Worm (Caenorhabditis elegans) whole organism, young adult: ENCODE results near the gene F37A4.6.
A peak's percentile ranks its signal among the peaks of the same experiment; 100 is the strongest.

Experiments used
- B0019.2 ChIP-seq: fragments of 200-800 bp; sonication (Bioruptor generic); conservative IDR thresholded peaks from 2 replicates; pipeline ENCODE4 v1.3.6; 2022; ENCODE audit warnings: missing genetic modification reagents, missing genetic modification characterization, missing compliant biosample characterization
- B0035.1 ChIP-seq: sonication (generic microtip); optimal IDR thresholded peaks from 2 replicates; lab custom pipeline; 2016; ENCODE audit warnings: missing genetic modification characterization, mild to moderate bottlenecking, missing compliant biosample characterization, missing genotype, missing genetic modification reagents
- B0261.1 ChIP-seq: sonication (generic microtip); optimal IDR thresholded peaks from 2 replicates; lab custom pipeline; 2016; ENCODE audit warnings: mild to moderate bottlenecking, missing genetic modification characterization, moderate library complexity, missing compliant biosample characterization
- C17E4.6 ChIP-seq: fragments of 200-800 bp; sonication (Bioruptor generic); IDR thresholded peaks from 2 replicates; pipeline ENCODE4 v1.3.6; 2022; ENCODE audit warnings: missing genetic modification reagents, missing genetic modification characterization, missing compliant biosample characterization
- D2030.7 ChIP-seq: fragments of 200-800 bp; sonication (Bioruptor generic); IDR thresholded peaks from 2 replicates; pipeline ENCODE4 v1.3.6; 2022; ENCODE audit warnings: missing genetic modification reagents, missing genetic modification characterization, missing compliant biosample characterization
- F22D6.2 ChIP-seq: sonication (generic microtip); optimal IDR thresholded peaks from 2 replicates; lab custom pipeline; 2016; ENCODE audit warnings: mild to moderate bottlenecking, missing genetic modification characterization, missing compliant biosample characterization
- F23B12.7 ChIP-seq: sonication (generic microtip); optimal IDR thresholded peaks from 2 replicates; lab custom pipeline; 2017; ENCODE audit warnings: missing genetic modification characterization, mild to moderate bottlenecking, missing compliant biosample characterization, antibody characterized with exemption, moderate library complexity; ENCODE audit not compliant: insufficient read depth
- F33H1.4 ChIP-seq: fragments of 200-800 bp; sonication (Bioruptor generic); IDR thresholded peaks from 2 replicates; pipeline ENCODE4 v1.3.6; 2022; ENCODE audit warnings: missing genetic modification reagents, missing genetic modification characterization, missing compliant biosample characterization
- F49E8.2 ChIP-seq: sonication (generic microtip); optimal IDR thresholded peaks from 3 replicates; lab custom pipeline; 2017; ENCODE audit warnings: missing genetic modification characterization, mild to moderate bottlenecking, missing compliant biosample characterization, antibody characterized with exemption, moderate library complexity; ENCODE audit not compliant: insufficient read depth
- Y67H2A.10 ChIP-seq: fragments of 200-800 bp; sonication (Bioruptor generic); conservative IDR thresholded peaks from 2 replicates; pipeline ENCODE4 v1.3.6; 2022; ENCODE audit warnings: missing genetic modification reagents, missing genetic modification characterization, missing compliant biosample characterization
- Y95B8A.8 ChIP-seq: fragments of 200-800 bp; sonication (Bioruptor generic); IDR thresholded peaks from 2 replicates; pipeline ENCODE4 v1.3.6; 2022; ENCODE audit warnings: missing genetic modification reagents, missing genetic modification characterization, missing compliant biosample characterization
- aptf-3 ChIP-seq: fragments of 200-800 bp; sonication (Bioruptor generic); IDR thresholded peaks from 2 replicates; pipeline ENCODE4 v1.3.6; 2022; ENCODE audit warnings: missing genetic modification characterization, missing compliant biosample characterization
- attf-3 ChIP-seq: fragments of 200-800 bp; sonication (Bioruptor generic); conservative IDR thresholded peaks from 2 replicates; pipeline ENCODE4 v1.3.6; 2022; ENCODE audit warnings: missing genetic modification reagents, missing genetic modification characterization, missing compliant biosample characterization
- attf-5 ChIP-seq: fragments of 200-800 bp; sonication (Bioruptor generic); optimal IDR thresholded peaks from 2 replicates; lab custom pipeline; 2018; ENCODE audit warnings: mild to moderate bottlenecking, missing genetic modification characterization, missing compliant biosample characterization
- attf-6 ChIP-seq: fragments of 200-800 bp; sonication (Bioruptor generic); IDR thresholded peaks from 2 replicates; pipeline ENCODE4 v1.3.6; 2022; ENCODE audit warnings: missing genetic modification reagents, missing genetic modification characterization, missing compliant biosample characterization
- bed-1 ChIP-seq: fragments of 200-800 bp; sonication (Bioruptor generic); IDR thresholded peaks from 2 replicates; pipeline ENCODE4 v1.3.6; 2022; ENCODE audit warnings: missing genetic modification reagents, missing genetic modification characterization, missing compliant biosample characterization
- ccch-3 ChIP-seq: fragments of 200-800 bp; sonication (Bioruptor generic); optimal IDR thresholded peaks from 2 replicates; lab custom pipeline; 2018; ENCODE audit warnings: mild to moderate bottlenecking, missing genetic modification characterization, missing compliant biosample characterization
- cebp-2 ChIP-seq: fragments of 200-800 bp; sonication (Bioruptor generic); IDR thresholded peaks from 2 replicates; pipeline ENCODE4 v1.3.6; 2022; ENCODE audit warnings: missing genetic modification characterization, missing compliant biosample characterization
- ceh-100 ChIP-seq: fragments of 200-800 bp; sonication (Bioruptor generic); IDR thresholded peaks from 2 replicates; pipeline ENCODE4 v1.3.6; 2022; ENCODE audit warnings: missing genetic modification reagents, missing genetic modification characterization, missing compliant biosample characterization
- ceh-91 ChIP-seq: fragments of 200-800 bp; sonication (Bioruptor generic); IDR thresholded peaks from 2 replicates; pipeline ENCODE4 v1.3.6; 2022; ENCODE audit warnings: missing genetic modification reagents, missing genetic modification characterization, missing compliant biosample characterization
- dox-1 ChIP-seq: fragments of 200-800 bp; sonication (Bioruptor generic); IDR thresholded peaks from 2 replicates; pipeline ENCODE4 v1.3.6; 2022; ENCODE audit warnings: missing genetic modification reagents, missing genetic modification characterization, missing compliant biosample characterization
- dpl-1 ChIP-seq: fragments of 150-350 bp; optimal IDR thresholded peaks from 2 replicates; lab custom pipeline; 2014; ENCODE audit warnings: missing biosample characterization, missing genetic modification reagents, missing genetic modification characterization
- egrh-3 ChIP-seq: fragments of 200-800 bp; sonication (Bioruptor generic); IDR thresholded peaks from 2 replicates; pipeline ENCODE4 v1.3.6; 2022; ENCODE audit warnings: missing genetic modification reagents, missing genetic modification characterization, missing compliant biosample characterization
- hlh-26 ChIP-seq: fragments of 200-800 bp; sonication (Bioruptor generic); conservative IDR thresholded peaks from 2 replicates; pipeline ENCODE4 v1.3.6; 2022; ENCODE audit warnings: missing genetic modification reagents, missing genetic modification characterization, missing compliant biosample characterization
- hmg-1.2 ChIP-seq: fragments of 200-800 bp; sonication (Bioruptor generic); IDR thresholded peaks from 2 replicates; pipeline ENCODE4 v1.3.6; 2022; ENCODE audit warnings: missing genetic modification reagents, missing genetic modification characterization, missing compliant biosample characterization
- hsf-1 ChIP-seq: fragments of 200-800 bp; sonication (Bioruptor generic); IDR thresholded peaks from 2 replicates; pipeline ENCODE4 v1.3.6; 2022; ENCODE audit warnings: missing genetic modification reagents, missing genetic modification characterization, missing compliant biosample characterization
- let-607 ChIP-seq, 2 experiments: fragments of 200-800 bp in 1 of 2; sonication (Bioruptor generic) in 1 of 2; sonication (generic microtip) in 1 of 2; optimal IDR thresholded peaks; 2 replicates each; lab custom pipeline; 2016 to 2018; ENCODE audit warnings: mild to moderate bottlenecking in 2 of 2, missing compliant biosample characterization in 2 of 2, missing genetic modification characterization in 2 of 2, moderate library complexity in 2 of 2, missing genotype in 1 of 2
- lin-35 ChIP-seq, 3 experiments: fragments of 150-350 bp in 2 of 3; sonication (generic microtip) in 1 of 3; optimal IDR thresholded peaks; 2 replicates each; lab custom pipeline; 2014 to 2018; ENCODE audit warnings: missing biosample characterization in 3 of 3, missing genetic modification characterization in 3 of 3, missing genetic modification reagents in 3 of 3
- lin-54 ChIP-seq: fragments of 200-800 bp; sonication (Bioruptor generic); optimal IDR thresholded peaks from 2 replicates; lab custom pipeline; 2018; ENCODE audit warnings: mild to moderate bottlenecking, missing genetic modification characterization, missing compliant biosample characterization
- lsl-1 ChIP-seq: fragments of 200-800 bp; sonication (Bioruptor generic); optimal IDR thresholded peaks from 2 replicates; lab custom pipeline; 2018; ENCODE audit warnings: mild to moderate bottlenecking, missing genetic modification characterization, moderate library complexity, missing compliant biosample characterization
- madf-3 ChIP-seq: fragments of 200-800 bp; sonication (Bioruptor generic); IDR thresholded peaks from 2 replicates; pipeline ENCODE4 v1.3.6; 2022; ENCODE audit warnings: missing genetic modification reagents, missing genetic modification characterization, missing compliant biosample characterization
- madf-6 ChIP-seq: fragments of 200-800 bp; sonication (Bioruptor generic); IDR thresholded peaks from 2 replicates; pipeline ENCODE4 v1.3.6; 2022; ENCODE audit warnings: missing genetic modification reagents, missing genetic modification characterization, missing compliant biosample characterization
- madf-8 ChIP-seq: fragments of 200-800 bp; sonication (Bioruptor generic); conservative IDR thresholded peaks from 2 replicates; pipeline ENCODE4 v1.3.6; 2022; ENCODE audit warnings: missing genetic modification reagents, missing genetic modification characterization, missing compliant biosample characterization
- mcd-1 ChIP-seq: fragments of 200-800 bp; sonication (Bioruptor generic); IDR thresholded peaks from 2 replicates; pipeline ENCODE4 v1.3.6; 2022; ENCODE audit warnings: missing genetic modification reagents, missing genetic modification characterization, missing compliant biosample characterization
- nhr-80 ChIP-seq: sonication (generic microtip); optimal IDR thresholded peaks from 2 replicates; lab custom pipeline; 2016; ENCODE audit warnings: missing genetic modification characterization, missing compliant biosample characterization
- pha-4 ChIP-seq: fragments of 150-350 bp; sonication (generic microtip); optimal IDR thresholded peaks from 2 replicates; lab custom pipeline; 2014; ENCODE audit warnings: missing biosample characterization, missing genetic modification reagents, missing genetic modification characterization
- rcor-1 ChIP-seq: fragments of 200-800 bp; sonication (Bioruptor generic); IDR thresholded peaks from 2 replicates; pipeline ENCODE4 v1.3.6; 2022; ENCODE audit warnings: missing genetic modification reagents, missing genetic modification characterization, missing compliant biosample characterization
- rpc-1 ChIP-seq, 2 experiments: fragments of 150-350 bp in 1 of 2; sonication (generic microtip) in 1 of 2; optimal IDR thresholded peaks; 2 replicates each; lab custom pipeline; 2014 to 2018; ENCODE audit warnings: missing biosample characterization in 1 of 2, missing genetic modification characterization in 1 of 2, missing genetic modification reagents in 1 of 2, missing genotype in 1 of 2
- snpc-3.4 ChIP-seq: sonication (generic microtip); optimal IDR thresholded peaks from 2 replicates; lab custom pipeline; 2017; ENCODE audit warnings: missing genetic modification characterization, mild to moderate bottlenecking, missing compliant biosample characterization, antibody characterized with exemption, moderate library complexity, missing genotype, missing genetic modification reagents
- tlf-1 ChIP-seq: fragments of 200-800 bp; sonication (Bioruptor generic); optimal IDR thresholded peaks from 2 replicates; lab custom pipeline; 2018; ENCODE audit warnings: mild to moderate bottlenecking, missing genetic modification characterization, missing compliant biosample characterization
- unc-130 ChIP-seq: sonication (generic microtip); optimal IDR thresholded peaks from 2 replicates; lab custom pipeline; 2016; ENCODE audit warnings: missing genetic modification reagents, missing genetic modification characterization, missing compliant biosample characterization
- xnd-1 ChIP-seq: sonication (generic microtip); optimal IDR thresholded peaks from 2 replicates; lab custom pipeline; 2016; ENCODE audit warnings: missing genotype, missing genetic modification reagents, missing genetic modification characterization, missing compliant biosample characterization
- ztf-25 ChIP-seq: fragments of 200-800 bp; sonication (Bioruptor generic); IDR thresholded peaks from 2 replicates; pipeline ENCODE4 v1.3.6; 2022; ENCODE audit warnings: missing genetic modification reagents, missing genetic modification characterization, missing compliant biosample characterization
- ztf-26 ChIP-seq: sonication (generic microtip); optimal IDR thresholded peaks from 2 replicates; lab custom pipeline; 2017; ENCODE audit warnings: missing genetic modification characterization, missing compliant biosample characterization
- ztf-3 ChIP-seq: fragments of 200-800 bp; sonication (Bioruptor generic); optimal IDR thresholded peaks from 2 replicates; lab custom pipeline; 2018; ENCODE audit warnings: mild to moderate bottlenecking, missing genetic modification characterization, missing compliant biosample characterization

The F37A4.6 gene

DNA sequence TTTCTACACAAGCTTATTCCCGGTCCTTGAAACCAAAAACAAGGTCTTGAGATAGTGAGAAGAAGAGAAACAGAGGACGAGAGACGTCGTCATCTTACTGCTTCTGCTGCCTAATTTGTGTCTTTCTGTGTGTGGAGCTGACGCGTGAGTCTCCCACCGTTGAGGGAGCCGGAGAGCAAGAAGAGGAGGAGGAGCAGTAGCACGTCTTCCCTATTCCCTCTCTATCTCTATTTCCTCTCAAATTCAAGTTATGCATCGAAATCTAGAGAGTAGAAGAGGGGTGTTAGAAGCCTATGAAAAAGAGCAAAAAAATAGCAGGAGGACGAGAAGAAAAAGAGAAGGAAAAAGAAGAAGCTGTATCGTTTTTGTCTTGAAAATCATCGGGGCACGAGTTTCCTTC lies 10.4 kb upstream of the F37A4.6 start (continued):
- no peak for TF ChIP-seq C17E4.6 (GFP tag; lab: Robert Waterston, UW)
- no peak for TF ChIP-seq snpc-3.4 (tag; lab: Kevin White, UChicago)
- TF ChIP-seq Y67H2A.10 (GFP tag; lab: Robert Waterston, UW) = no peak
- no peak for TF ChIP-seq ceh-100
- no peak for TF ChIP-seq B0019.2 (GFP tag; lab: Robert Waterston, UW)
- peak in 1 of 3 experiments; percentile 45 for TF ChIP-seq lin-35 (GFP tag; optimal IDR thresholded peaks at IDR 0.05; lab: Kevin White, UChicago)
- TF ChIP-seq egrh-3 (GFP tag; lab: Robert Waterston, UW) = no peak
- no peak for TF ChIP-seq B0261.1 (tag; lab: Kevin White, UChicago)
- TF ChIP-seq F22D6.2 = no peak
- no peak for TF ChIP-seq mcd-1 (GFP tag; lab: Robert Waterston, UW)

DNA sequence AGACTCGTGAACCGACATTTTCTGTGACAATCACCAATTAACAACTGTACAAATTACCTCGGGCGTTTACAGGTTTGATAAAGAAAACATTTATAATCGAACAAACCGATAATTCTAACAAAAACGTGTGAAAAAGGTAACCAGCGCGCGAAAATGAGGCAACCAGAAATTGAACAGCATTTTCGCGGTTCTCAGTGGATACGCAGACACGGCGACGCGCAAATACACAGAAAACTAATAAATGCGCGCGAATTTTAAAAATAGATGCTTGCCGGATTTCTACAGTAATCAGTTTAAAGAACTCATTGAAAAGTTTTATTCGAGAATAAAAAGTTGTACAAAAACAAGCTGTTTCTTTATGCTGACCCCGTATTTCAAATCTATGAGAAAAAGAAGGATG lies 4.4 kb downstream of the F37A4.6 start, which contains the start of gene isw-1:
TSS of gene isw-1 (minus strand) at position 118 of the 400 bp plus-strand sequence.
- TF ChIP-seq ztf-3 (GFP tag; lab: Kevin White, UChicago) (no peak), B0019.2 (GFP tag; lab: Robert Waterston, UW) (peak; percentile 90), nhr-80 (no peak), ztf-25 (GFP tag; lab: Robert Waterston, UW) (no peak), madf-8 (GFP tag; lab: Robert Waterston, UW) (peak; percentile 91), let-607 (tag; optimal IDR thresholded peaks at IDR 0.05; lab: Kevin White, UChicago) (no peak), rpc-1 (optimal IDR thresholded peaks at IDR 0.05; lab: Kevin White, UChicago) (no peak), rpc-1 (tag; optimal IDR thresholded peaks at IDR 0.05; lab: Kevin White, UChicago) (no peak), hmg-1.2 (peak; percentile 58; the same call in 1 of the 2 replicates), F23B12.7 (tag; lab: Kevin White, UChicago) (peak; percentile 47), B0035.1 (no peak), ccch-3 (GFP tag; lab: Kevin White, UChicago) (no peak), pha-4 (tag; lab: Kevin White, UChicago) (no peak), mcd-1 (GFP tag; lab: Robert Waterston, UW) (peak; percentile 65; the same call in 1 of the 2 replicates), aptf-3 (no peak), attf-5 (peak; percentile 30), F49E8.2 (tag; lab: Kevin White, UChicago) (peak; percentile 27), lsl-1 (GFP tag; lab: Kevin White, UChicago) (peak; percentile 75), cebp-2 (GFP tag; lab: Robert Waterston, UW) (no peak), hsf-1 (GFP tag; lab: Robert Waterston, UW) (peak; percentile 82), D2030.7 (peak; percentile 84), snpc-3.4 (tag; lab: Kevin White, UChicago) (peak; percentile 85), F33H1.4 (peak; percentile 75), bed-1 (GFP tag; lab: Robert Waterston, UW) (no peak), hlh-26 (GFP tag; lab: Robert Waterston, UW) (no peak), dpl-1 (GFP tag; lab: Kevin White, UChicago) (peak; percentile 98), ceh-91 (peak; percentile 92), ztf-26 (no peak), madf-6 (GFP tag; lab: Robert Waterston, UW) (peak; percentile 97), Y95B8A.8 (GFP tag; lab: Robert Waterston, UW) (0 out of 2 replicates have a peak, but pooled peaks have one; percentile 51), xnd-1 (tag; lab: Kevin White, UChicago) (peak; percentile 85), dox-1 (GFP tag; lab: Robert Waterston, UW) (peak; percentile 82), attf-6 (GFP tag; lab: Robert Waterston, UW) (no peak), unc-130 (GFP tag; lab: Kevin White, UChicago) (peak; percentile 63), rcor-1 (GFP tag; lab: Robert Waterston, UW) (peak; percentile 24; the same call in 1 of the 2 replicates), ceh-100 (no peak), C17E4.6 (GFP tag; lab: Robert Waterston, UW) (0 out of 2 replicates have a peak, but pooled peaks have one; percentile 18), madf-3 (peak; percentile 87), attf-3 (GFP tag; lab: Robert Waterston, UW) (peak; percentile 80), tlf-1 (GFP tag; lab: Kevin White, UChicago) (peak; percentile 69), lin-54 (GFP tag; lab: Kevin White, UChicago) (peak; percentile 93)
